Fruit fly (Drosophila melanogaster): ENCODE data around the gene CG8042.

DNA sequence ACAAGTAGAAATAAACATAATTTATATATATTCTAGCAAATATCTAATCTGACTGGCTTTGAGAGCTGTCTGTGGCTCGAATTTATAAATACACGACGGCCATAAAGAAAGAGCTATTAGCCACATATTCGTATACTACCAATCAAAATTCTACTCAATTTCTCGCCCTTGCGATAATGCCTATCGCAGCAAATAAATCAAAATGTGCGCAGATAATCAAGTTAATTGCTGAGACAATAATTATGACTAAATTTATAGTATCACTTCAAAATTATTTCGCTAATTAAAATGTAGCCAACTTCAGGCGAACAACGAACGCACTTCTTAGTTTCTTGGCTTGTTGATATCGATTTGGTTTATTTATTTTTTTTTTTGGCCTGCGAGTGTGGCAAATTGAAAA, 22.9 kb downstream of the CG8042 start:
- TF ChIP-seq fkh (GFP tag; optimal IDR thresholded peaks at IDR 0.05) = no peak
- no peak for TF ChIP-seq Hr4 (GFP tag; optimal IDR thresholded peaks at IDR 0.05)
- no peak for TF ChIP-seq achi (GFP tag; optimal IDR thresholded peaks at IDR 0.05)
- no peak for TF ChIP-seq Eip78C (GFP tag)
- no peak for TF ChIP-seq pdm3 (GFP tag; optimal IDR thresholded peaks at IDR 0.05)
- no peak for TF ChIP-seq Sox102F (GFP tag; optimal IDR thresholded peaks at IDR 0.05)
- no peak for TF ChIP-seq CG6792 (GFP tag; optimal IDR thresholded peaks at IDR 0.05)
- no peak for TF ChIP-seq salr (GFP tag; optimal IDR thresholded peaks at IDR 0.05)
- TF ChIP-seq Lpt (GFP tag; optimal IDR thresholded peaks at IDR 0.05) = no peak

Measured in whole organism, prepupa.